Fruit fly (Drosophila melanogaster) whole organism, adult: ENCODE results near the gene SdhBL.

Experiments
- CG1620 ChIP-seq: fragments of 200-800 bp; sonication (Bioruptor generic); optimal IDR thresholded peaks from 2 replicates; lab custom pipeline; 2016; ENCODE audit warnings: missing biosample characterization, missing genetic modification characterization
- cnc ChIP-seq, 2 experiments: fragments of >200 bp; optimal IDR thresholded peaks; 2 replicates each; lab custom pipeline; 2017

dm6 chrX:18897294-18897693, 3.0 kb downstream of the SdhBL start:
- TF ChIP-seq cnc (optimal IDR thresholded peaks at IDR 0.05; lab: Kevin White, UChicago) (no peak), CG1620 (GFP tag; lab: Kevin White, UChicago) (no peak)
